Comparison of ENCODE assay signal across 2 fruit fly cellular contexts in the genomic region with DNA sequence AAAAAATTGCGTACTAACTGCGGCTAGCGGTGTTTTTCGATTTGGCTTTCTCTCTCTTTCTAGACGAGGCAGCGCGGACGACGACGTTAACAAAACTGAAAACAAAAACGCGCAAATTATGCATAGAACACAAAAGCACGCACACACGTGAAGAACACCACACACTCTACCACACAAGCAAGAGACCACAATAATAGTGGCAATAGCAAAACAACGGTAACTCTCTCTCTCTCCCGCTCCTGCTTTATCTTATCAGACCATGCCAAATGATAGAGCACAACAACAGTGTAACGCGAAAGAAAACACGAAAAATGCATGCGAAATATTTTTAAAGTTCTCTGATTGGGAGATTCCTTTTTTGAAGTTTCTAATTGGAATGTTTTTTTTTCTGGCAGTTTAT.
TF ChIP-seq lines count a peak whose summit lies in the region.

No protein-coding gene starts in this region.

- TF ChIP-seq CTCF in whole organism, embryonic (GFP tag; optimal IDR thresholded peaks at IDR 0.05; lab: Kevin White, UChicago): no peak

TF ChIP-seq in whole organism, adult, 20 proteins besides CTCF, POLR2A, EP300 and RAD21:
- TF ChIP-seq ovo (GFP tag; optimal IDR thresholded peaks at IDR 0.05; lab: Kevin White, UChicago) (peak; percentile 38), Mnt (GFP tag; optimal IDR thresholded peaks at IDR 0.05; lab: Kevin White, UChicago) (peak; percentile 5), pad (GFP tag; optimal IDR thresholded peaks at IDR 0.05; lab: Kevin White, UChicago) (peak; percentile 63), CG11617 (GFP tag; optimal IDR thresholded peaks at IDR 0.05; lab: Kevin White, UChicago) (no peak), CG7101 (tag; optimal IDR thresholded peaks at IDR 0.05; lab: Kevin White, UChicago) (no peak)

TF ChIP-seq in whole organism, embryonic, 481 proteins besides CTCF, POLR2A, EP300 and RAD21:
- TF ChIP-seq Trl (optimal IDR thresholded peaks at IDR 0.05; lab: Kevin White, UChicago) (peak in 1 of 2 experiments; percentile 64), Trl (GFP tag; optimal IDR thresholded peaks at IDR 0.05; lab: Kevin White, UChicago) (no peak), inv (GFP tag; IDR thresholded peaks at IDR 0.05; lab: Robert Waterston, UW; ENCODE audit: partially characterized antibody) (no peak), HmgD (GFP tag; optimal IDR thresholded peaks at IDR 0.05; lab: Kevin White, UChicago) (no peak), cg (GFP tag; optimal IDR thresholded peaks at IDR 0.05; lab: Kevin White, UChicago) (peak; percentile 39), row (GFP tag; IDR thresholded peaks at IDR 0.05; lab: Robert Waterston, UW) (no peak), grau (tag; optimal IDR thresholded peaks at IDR 0.05; lab: Kevin White, UChicago) (no peak), rib (GFP tag; IDR thresholded peaks at IDR 0.05; lab: Robert Waterston, UW) (no peak), sc (optimal IDR thresholded peaks at IDR 0.05; lab: Kevin White, UChicago) (no peak), sc (GFP tag; optimal IDR thresholded peaks at IDR 0.05; lab: Kevin White, UChicago) (no peak), CG11504 (tag; optimal IDR thresholded peaks at IDR 0.05; lab: Kevin White, UChicago) (no peak), CG31441 (GFP tag; IDR thresholded peaks at IDR 0.05; lab: Robert Waterston, UW) (no peak), MESR4 (GFP tag; optimal IDR thresholded peaks at IDR 0.05; lab: Kevin White, UChicago) (no peak), CG4707 (GFP tag; optimal IDR thresholded peaks at IDR 0.05; lab: Kevin White, UChicago) (no peak), ERR (GFP tag; optimal IDR thresholded peaks at IDR 0.05; lab: Kevin White, UChicago) (no peak), lab (GFP tag; optimal IDR thresholded peaks at IDR 0.05; lab: Kevin White, UChicago) (peak; percentile 24), chinmo (GFP tag; IDR thresholded peaks at IDR 0.05; lab: Robert Waterston, UW; ENCODE audit: partially characterized antibody) (0 out of 4 replicates have a peak, but pooled peaks have one; percentile 36), exex (tag; optimal IDR thresholded peaks at IDR 0.05; lab: Kevin White, UChicago) (peak; percentile 23), Mes4 (GFP tag; optimal IDR thresholded peaks at IDR 0.05; lab: Kevin White, UChicago) (no peak), CG6683 (GFP tag; optimal IDR thresholded peaks at IDR 0.05; lab: Kevin White, UChicago) (no peak), CG32532 (GFP tag; IDR thresholded peaks at IDR 0.05; lab: Robert Waterston, UW) (peak; percentile 10; the same call in 1 of the 2 replicates), CG17568 (GFP tag; optimal IDR thresholded peaks at IDR 0.05; lab: Kevin White, UChicago) (no peak), insv (GFP tag; optimal IDR thresholded peaks at IDR 0.05; lab: Kevin White, UChicago) (peak in 1 of 2 experiments; percentile 84), zen2 (GFP tag; IDR thresholded peaks at IDR 0.05; lab: Robert Waterston, UW; ENCODE audit: partially characterized antibody) (no peak)
